Fruit fly (Drosophila melanogaster) whole organism, embryonic: ENCODE measurements around the gene brv3.

Experiments used
- Atf-2 ChIP-seq: fragments of 200-800 bp; sonication (Bioruptor generic); optimal IDR thresholded peaks from 2 replicates; lab custom pipeline; 2016; ENCODE audit warnings: missing biosample characterization, missing genetic modification characterization
- Bdp1 ChIP-seq: fragments of 200-800 bp; sonication (Bioruptor generic); optimal IDR thresholded peaks from 3 replicates; lab custom pipeline; 2016; ENCODE audit warnings: missing biosample characterization, missing genetic modification characterization
- CG10209 ChIP-seq: fragments of 200-800 bp; sonication (Bioruptor generic); optimal IDR thresholded peaks from 3 replicates; lab custom pipeline; 2017; ENCODE audit warnings: missing biosample characterization, mild to moderate bottlenecking, missing genetic modification characterization, missing genetic modification reagents
- CG11247 ChIP-seq: fragments of 200-800 bp; sonication (Bioruptor generic); IDR thresholded peaks from 2 replicates; pipeline ENCODE4 v1.3.6; 2022; ENCODE audit warnings: missing biosample characterization, missing genetic modification characterization
- CG11695 ChIP-seq: fragments of 200-800 bp; sonication (Bioruptor generic); IDR thresholded peaks from 3 replicates; pipeline ENCODE4 v1.3.6; 2022; ENCODE audit warnings: missing biosample characterization, missing genetic modification characterization
- CG11723 ChIP-seq: fragments of 200-800 bp; sonication (Bioruptor generic); optimal IDR thresholded peaks from 2 replicates; lab custom pipeline; 2017; ENCODE audit warnings: missing biosample characterization, mild to moderate bottlenecking, missing genetic modification characterization
- CG1233 ChIP-seq: fragments of 200-800 bp; sonication (Bioruptor generic); optimal IDR thresholded peaks from 4 replicates; lab custom pipeline; 2018; ENCODE audit warnings: missing biosample characterization, mild to moderate bottlenecking, missing genetic modification characterization
- CG12391 ChIP-seq: fragments of 200-800 bp; sonication (Bioruptor generic); optimal IDR thresholded peaks from 3 replicates; lab custom pipeline; 2018; ENCODE audit warnings: missing biosample characterization, mild to moderate bottlenecking, missing genetic modification characterization, moderate library complexity
- CG13424 ChIP-seq: fragments of 200-800 bp; sonication (Bioruptor generic); optimal IDR thresholded peaks from 2 replicates; lab custom pipeline; 2019; ENCODE audit warnings: missing biosample characterization, mild to moderate bottlenecking, missing genetic modification characterization, moderate library complexity
- CG13624 ChIP-seq: fragments of 200-800 bp; sonication (Bioruptor generic); optimal IDR thresholded peaks from 2 replicates; lab custom pipeline; 2016; ENCODE audit warnings: missing biosample characterization, missing genetic modification characterization
- CG18764 ChIP-seq: fragments of 200-800 bp; sonication (Bioruptor generic); optimal IDR thresholded peaks from 3 replicates; lab custom pipeline; 2016; ENCODE audit warnings: missing biosample characterization, missing genetic modification characterization
- CG34422 ChIP-seq: fragments of 200-800 bp; sonication (Bioruptor generic); IDR thresholded peaks from 3 replicates; pipeline ENCODE4 v1.3.6; 2022; ENCODE audit warnings: missing biosample characterization, missing genetic modification characterization
- CG3726 ChIP-seq: fragments of 200-800 bp; sonication (Bioruptor generic); IDR thresholded peaks from 3 replicates; pipeline ENCODE4, ENCODE4 v1.3.6; 2022; ENCODE audit warnings: missing biosample characterization, missing genetic modification characterization
- CG4424 ChIP-seq: fragments of 200-800 bp; sonication (Bioruptor generic); optimal IDR thresholded peaks from 3 replicates; lab custom pipeline; 2016; ENCODE audit warnings: missing biosample characterization, missing genetic modification characterization
- CG5953 ChIP-seq: fragments of 200-800 bp; sonication (Bioruptor generic); IDR thresholded peaks from 2 replicates; pipeline ENCODE4 v1.3.6; 2022; ENCODE audit warnings: missing biosample characterization, missing genetic modification characterization
- CG6272 ChIP-seq: fragments of 200-800 bp; sonication (Bioruptor generic); IDR thresholded peaks from 2 replicates; pipeline ENCODE4 v1.3.6; 2022; ENCODE audit warnings: missing biosample characterization, missing genetic modification characterization
- CG6654 ChIP-seq: fragments of 200-800 bp; sonication (Bioruptor generic); optimal IDR thresholded peaks from 2 replicates; lab custom pipeline; 2017; ENCODE audit warnings: missing biosample characterization, mild to moderate bottlenecking, missing genetic modification characterization
- CG7372 ChIP-seq: fragments of 200-800 bp; sonication (Bioruptor generic); IDR thresholded peaks from 2 replicates; pipeline ENCODE4 v1.3.6; 2022; ENCODE audit warnings: missing biosample characterization, missing genetic modification characterization
- CG7928 ChIP-seq: fragments of 200-800 bp; sonication (Bioruptor generic); optimal IDR thresholded peaks from 2 replicates; lab custom pipeline; 2017; ENCODE audit warnings: missing biosample characterization, mild to moderate bottlenecking, missing genetic modification characterization
- CG7987 ChIP-seq: fragments of 200-800 bp; sonication (Bioruptor generic); optimal IDR thresholded peaks from 2 replicates; lab custom pipeline; 2018; ENCODE audit warnings: missing biosample characterization, mild to moderate bottlenecking, missing genetic modification characterization, moderate library complexity
- CG8388 ChIP-seq: fragments of 200-800 bp; sonication (Bioruptor generic); optimal IDR thresholded peaks from 2 replicates; lab custom pipeline; 2019; ENCODE audit warnings: missing biosample characterization, mild to moderate bottlenecking, missing genetic modification characterization, moderate library complexity
- CG9437 ChIP-seq: fragments of 200-800 bp; sonication (Bioruptor generic); optimal IDR thresholded peaks from 2 replicates; lab custom pipeline; 2018; ENCODE audit warnings: missing biosample characterization, mild to moderate bottlenecking, missing genetic modification characterization
- D ChIP-seq, 2 experiments: fragments of 200-800 bp in 1 of 2; fragments of >200 bp in 1 of 2; sonication (Bioruptor generic) in 1 of 2; optimal IDR thresholded peaks; 2 replicates in 1 of 2; 3 replicates in 1 of 2; lab custom pipeline; 2017; ENCODE audit warnings: mild to moderate bottlenecking in 1 of 2, missing biosample characterization in 1 of 2, missing genetic modification characterization in 1 of 2, missing genetic modification reagents in 1 of 2
- Dip2 ChIP-seq: fragments of 200-800 bp; sonication (Bioruptor generic); IDR thresholded peaks from 2 replicates; pipeline ENCODE4 v1.3.6; 2022; ENCODE audit warnings: missing biosample characterization, missing genetic modification characterization
- Dref ChIP-seq: fragments of 200-800 bp; sonication (Bioruptor generic); IDR thresholded peaks from 2 replicates; pipeline ENCODE4 v1.3.6; 2022; ENCODE audit warnings: missing biosample characterization, missing genetic modification characterization
- HHEX ChIP-seq: fragments of 200-800 bp; sonication (Bioruptor generic); optimal IDR thresholded peaks from 3 replicates; lab custom pipeline; 2017; ENCODE audit warnings: missing biosample characterization, mild to moderate bottlenecking, missing genetic modification characterization, missing genetic modification reagents
- Lpt ChIP-seq: fragments of >200 bp; optimal IDR thresholded peaks from 2 replicates; lab custom pipeline; 2018; ENCODE audit warnings: missing biosample characterization, missing genetic modification characterization
- MBD-R2 ChIP-seq: fragments of 200-800 bp; sonication (Bioruptor generic); IDR thresholded peaks from 2 replicates; pipeline ENCODE4 v1.3.6; 2022; ENCODE audit warnings: missing biosample characterization, missing genetic modification characterization
- PHDP ChIP-seq: fragments of 200-800 bp; sonication (Bioruptor generic); optimal IDR thresholded peaks from 3 replicates; lab custom pipeline; 2018; ENCODE audit warnings: missing biosample characterization, mild to moderate bottlenecking, missing genetic modification characterization, moderate library complexity
- Pdp1 ChIP-seq, 2 experiments: fragments of 200-800 bp; sonication (Bioruptor generic); optimal IDR thresholded peaks; 3 replicates each; lab custom pipeline; 2016; ENCODE audit warnings: missing biosample characterization in 2 of 2, missing genetic modification characterization in 2 of 2, mild to moderate bottlenecking in 1 of 2, moderate library complexity in 1 of 2
- Poxn ChIP-seq: fragments of 200-800 bp; sonication (Bioruptor generic); IDR thresholded peaks from 2 replicates; pipeline ENCODE4 v1.3.6; 2022; ENCODE audit warnings: missing biosample characterization, missing genetic modification characterization
- Sin3A ChIP-seq: fragments of >200 bp; optimal IDR thresholded peaks from 2 replicates; lab custom pipeline; 2018
- Sox102F ChIP-seq: fragments of 200-800 bp; sonication (Bioruptor generic); optimal IDR thresholded peaks from 2 replicates; lab custom pipeline; 2018; ENCODE audit warnings: missing biosample characterization, mild to moderate bottlenecking, missing genetic modification characterization, moderate library complexity
- Sry-δ ChIP-seq: fragments of 200-800 bp; sonication (Bioruptor generic); optimal IDR thresholded peaks from 2 replicates; lab custom pipeline; 2016; ENCODE audit warnings: missing biosample characterization, missing genetic modification characterization
- Stat92E ChIP-seq, 3 experiments: fragments of >200 bp in 2 of 3; fragments of 200-800 bp in 1 of 3; sonication (Bioruptor generic) in 1 of 3; optimal IDR thresholded peaks; 2 replicates each; lab custom pipeline; 2017 to 2019; ENCODE audit warnings: missing biosample characterization in 3 of 3, missing genetic modification characterization in 3 of 3, mild to moderate bottlenecking in 1 of 3, moderate library complexity in 1 of 3
- Xbp1 ChIP-seq: fragments of 200-800 bp; sonication (Bioruptor generic); optimal IDR thresholded peaks from 3 replicates; lab custom pipeline; 2016; ENCODE audit warnings: missing biosample characterization, mild to moderate bottlenecking, missing genetic modification characterization
- chif ChIP-seq, 2 experiments: fragments of 200-800 bp; sonication (Bioruptor generic); optimal IDR thresholded peaks; 3 replicates each; lab custom pipeline; 2016; ENCODE audit warnings: missing biosample characterization in 2 of 2, missing genetic modification characterization in 2 of 2
- dmrt99B ChIP-seq: fragments of 200-800 bp; sonication (Bioruptor generic); optimal IDR thresholded peaks from 2 replicates; lab custom pipeline; 2018; ENCODE audit warnings: missing biosample characterization, mild to moderate bottlenecking, missing genetic modification characterization, moderate library complexity
- en ChIP-seq: fragments of 200-800 bp; sonication (Bioruptor generic); optimal IDR thresholded peaks from 2 replicates; lab custom pipeline; 2016; ENCODE audit warnings: missing biosample characterization, missing genetic modification characterization
- gcm2 ChIP-seq: fragments of 200-800 bp; sonication (Bioruptor generic); optimal IDR thresholded peaks from 2 replicates; lab custom pipeline; 2016; ENCODE audit warnings: missing biosample characterization, missing genetic modification characterization
- kni ChIP-seq: fragments of 200-800 bp; sonication (Bioruptor generic); optimal IDR thresholded peaks from 3 replicates; lab custom pipeline; 2017; ENCODE audit warnings: mild to moderate bottlenecking, missing biosample characterization, missing genetic modification reagents, missing genetic modification characterization
- lbe ChIP-seq: fragments of 200-800 bp; sonication (Bioruptor generic); optimal IDR thresholded peaks from 2 replicates; lab custom pipeline; 2016; ENCODE audit warnings: missing biosample characterization, mild to moderate bottlenecking, missing genetic modification characterization
- nerfin-1 ChIP-seq: fragments of 200-800 bp; sonication (Bioruptor generic); optimal IDR thresholded peaks from 3 replicates; lab custom pipeline; 2019; ENCODE audit warnings: missing biosample characterization, mild to moderate bottlenecking, missing genetic modification characterization, moderate library complexity
- phol ChIP-seq: fragments of 200-800 bp; sonication (Bioruptor generic); optimal IDR thresholded peaks from 3 replicates; lab custom pipeline; 2018; ENCODE audit warnings: missing biosample characterization, mild to moderate bottlenecking, missing genetic modification characterization, moderate library complexity
- run ChIP-seq: fragments of 200-800 bp; sonication (Bioruptor generic); optimal IDR thresholded peaks from 3 replicates; lab custom pipeline; 2018; ENCODE audit warnings: missing biosample characterization, mild to moderate bottlenecking, missing genetic modification characterization
- sima ChIP-seq: fragments of 200-800 bp; sonication (Bioruptor generic); optimal IDR thresholded peaks from 2 replicates; lab custom pipeline; 2016; ENCODE audit warnings: missing biosample characterization, missing genetic modification characterization
- tin ChIP-seq: fragments of 200-800 bp; sonication (Bioruptor generic); optimal IDR thresholded peaks from 3 replicates; lab custom pipeline; 2016; ENCODE audit warnings: missing biosample characterization, missing genetic modification characterization
- toy ChIP-seq: fragments of 200-800 bp; sonication (Bioruptor generic); IDR thresholded peaks from 2 replicates; pipeline ENCODE4 v1.3.6; 2022; ENCODE audit warnings: missing biosample characterization, missing genetic modification characterization
- yki ChIP-seq: fragments of >200 bp; optimal IDR thresholded peaks from 3 replicates; lab custom pipeline; 2018
- zf30C ChIP-seq: fragments of 200-800 bp; sonication (Bioruptor generic); optimal IDR thresholded peaks from 3 replicates; lab custom pipeline; 2018; ENCODE audit warnings: missing biosample characterization, mild to moderate bottlenecking, missing genetic modification characterization

brv3 gene

dm6 chrX:2591315-2591999, 32.9 kb downstream of the brv3 start (continued):
- TF ChIP-seq CG11723 (GFP tag; lab: Kevin White, UChicago) (no peak), CG13424 (tag; lab: Kevin White, UChicago) (peak; percentile 34), Stat92E (GFP tag; optimal IDR thresholded peaks at IDR 0.05; lab: Kevin White, UChicago) (no peak), CG4424 (GFP tag; lab: Kevin White, UChicago) (no peak), dmrt99B (tag; lab: Kevin White, UChicago) (peak; percentile 36), Pdp1 (GFP tag; optimal IDR thresholded peaks at IDR 0.05; lab: Kevin White, UChicago) (peak; percentile 7 to 35), tin (no peak), gcm2 (GFP tag; lab: Kevin White, UChicago) (no peak), yki (lab: Kevin White, UChicago) (no peak), run (no peak), PHDP (tag; lab: Kevin White, UChicago) (peak; percentile 24), Sry-δ (GFP tag; lab: Kevin White, UChicago) (no peak), CG1233 (GFP tag; lab: Kevin White, UChicago) (peak; percentile 37), CG34422 (GFP tag; lab: Robert Waterston, UW) (no peak), lbe (no peak), sima (GFP tag; lab: Kevin White, UChicago) (no peak), CG5953 (GFP tag; lab: Robert Waterston, UW) (no peak), CG9437 (GFP tag; lab: Kevin White, UChicago) (peak; percentile 31), CG13624 (no peak), D (optimal IDR thresholded peaks at IDR 0.05; lab: Kevin White, UChicago) (no peak), D (GFP tag; optimal IDR thresholded peaks at IDR 0.05; lab: Kevin White, UChicago) (no peak), CG6272 (GFP tag; lab: Robert Waterston, UW) (no peak), CG11247 (no peak), zf30C (GFP tag; lab: Kevin White, UChicago) (peak; percentile 26), Dip2 (GFP tag; lab: Robert Waterston, UW) (no peak), CG7987 (no peak), Sin3A (no peak), Atf-2 (no peak), Poxn (no peak), HHEX (GFP tag; lab: Kevin White, UChicago) (peak; percentile 45), CG10209 (GFP tag; lab: Kevin White, UChicago) (peak; percentile 45), nerfin-1 (no peak), Bdp1 (GFP tag; lab: Kevin White, UChicago) (no peak), toy (GFP tag; lab: Robert Waterston, UW) (no peak), CG3726 (GFP tag; lab: Robert Waterston, UW) (no peak), en (GFP tag; lab: Kevin White, UChicago) (no peak), kni (GFP tag; lab: Kevin White, UChicago) (no peak), Xbp1 (GFP tag; lab: Kevin White, UChicago) (no peak), chif (GFP tag; optimal IDR thresholded peaks at IDR 0.05; lab: Kevin White, UChicago) (peak in 1 of 2 experiments; percentile 3), CG8388 (GFP tag; lab: Kevin White, UChicago) (no peak), CG6654 (no peak), CG11695 (GFP tag; lab: Robert Waterston, UW) (no peak), CG12391 (tag; lab: Kevin White, UChicago) (peak; percentile 28), Dref (no peak), CG7928 (no peak), Lpt (GFP tag; lab: Kevin White, UChicago) (no peak), Sox102F (GFP tag; lab: Kevin White, UChicago) (no peak), CG7372 (no peak), CG18764 (GFP tag; lab: Kevin White, UChicago) (no peak), phol (tag; lab: Kevin White, UChicago) (peak; percentile 6), MBD-R2 (no peak)
